Worm (Caenorhabditis elegans) whole organism, L4/young adult: ENCODE data around the gene F20C5.5.
A peak's percentile ranks its signal among the peaks of the same experiment; 100 is the strongest.
"Not testable (repeated sequence)": the region's sequence is repeated elsewhere in the genome, so short reads cannot be mapped to it uniquely, and the experiment has no call there.

Experiments used
- W03F9.2 ChIP-seq: fragments of 150-350 bp; optimal IDR thresholded peaks from 2 replicates; lab custom pipeline; 2014; ENCODE audit warnings: missing biosample characterization, missing genetic modification characterization
- dao-5 ChIP-seq: sonication (generic microtip); optimal IDR thresholded peaks from 2 replicates; lab custom pipeline; 2016; ENCODE audit warnings: missing genotype, missing genetic modification characterization, moderate library complexity, missing compliant biosample characterization
- him-1 ChIP-seq: sonication (generic microtip); optimal IDR thresholded peaks from 2 replicates; lab custom pipeline; 2016; ENCODE audit warnings: missing genotype, missing genetic modification reagents, missing genetic modification characterization, missing compliant biosample characterization

F20C5.5 gene

ce11 chrIV:8769539-8769938 lies at the start of gene F20C5.5:
TSS of gene F20C5.5 (minus strand) at chrIV:8769639.
- TF ChIP-seq him-1: no peak
- TF ChIP-seq dao-5 (tag; lab: Kevin White, UChicago): no peak
- no peak for TF ChIP-seq W03F9.2 (tag; lab: Kevin White, UChicago)

DNA sequence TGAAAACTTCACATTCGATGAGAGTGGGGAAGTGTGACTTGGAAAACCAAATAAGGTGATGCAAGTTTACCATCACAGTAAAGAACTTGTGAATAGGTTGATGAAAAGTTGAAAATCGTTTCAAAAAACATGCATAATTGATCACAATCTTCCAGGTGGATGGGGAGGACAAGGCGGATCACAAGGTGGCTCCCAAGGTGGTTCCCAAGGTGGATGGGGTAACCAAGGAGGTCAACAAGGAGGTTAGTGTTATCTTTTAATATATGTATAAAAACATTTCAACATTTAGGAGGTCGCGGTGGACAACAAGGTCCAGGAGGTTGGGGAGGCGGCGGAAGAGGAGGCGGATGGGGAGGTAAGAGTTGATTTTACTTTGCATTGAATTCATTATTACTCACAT lies 48.2 kb upstream of the F20C5.5 start, which contains the start of gene T28C6.10:
TSS of gene T28C6.10 (plus strand) at position 301 of the 400 bp plus-strand sequence.
- TF ChIP-seq W03F9.2 (tag; lab: Kevin White, UChicago) (no peak), dao-5 (tag; lab: Kevin White, UChicago) (no peak), him-1 (no peak)

DNA sequence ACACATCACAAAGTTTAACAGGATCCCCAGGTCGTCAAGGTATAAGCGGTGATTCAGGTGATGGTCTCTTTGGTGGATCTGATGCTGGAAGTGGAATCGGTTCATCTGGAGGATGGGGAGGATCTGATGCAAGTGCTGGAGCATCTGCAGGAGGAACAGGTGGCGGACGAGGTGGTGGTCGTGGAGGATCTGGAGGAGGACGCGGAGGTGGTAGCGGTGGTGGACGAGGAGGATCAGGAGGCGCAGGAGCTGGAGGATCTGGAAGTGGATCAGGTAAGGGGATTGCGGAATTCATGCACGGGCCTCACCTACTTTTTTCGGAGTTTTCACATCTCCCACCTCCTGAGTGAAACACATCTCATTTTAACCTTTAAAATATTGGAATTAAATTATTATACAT lies 47.2 kb upstream of the F20C5.5 start:
- no peak for TF ChIP-seq him-1
- no peak for TF ChIP-seq dao-5 (tag; lab: Kevin White, UChicago)
- no peak for TF ChIP-seq W03F9.2 (tag; lab: Kevin White, UChicago)

DNA sequence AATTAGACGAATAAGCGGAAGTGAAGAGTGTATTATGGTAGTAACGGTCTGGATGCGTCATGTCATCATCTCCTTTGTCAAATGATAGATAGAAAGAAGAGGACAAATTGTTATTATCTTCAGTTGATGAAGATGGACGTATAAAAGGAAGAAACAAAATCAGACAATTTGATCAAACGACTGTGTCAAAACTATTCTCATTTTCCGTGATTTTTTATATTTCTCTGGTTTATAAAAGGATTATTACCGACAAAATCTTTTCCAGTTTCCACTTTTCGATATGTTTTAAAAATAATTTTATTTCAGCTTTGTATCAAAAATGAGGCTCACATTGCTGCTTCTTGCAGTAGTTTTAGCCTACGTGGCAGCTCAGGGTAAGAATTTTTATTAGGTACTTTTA lies 46.6 kb upstream of the F20C5.5 start, which contains the start of gene grsp-2:
TSS of gene grsp-2 (plus strand) at position 301 of the 400 bp plus-strand sequence.
- no peak for TF ChIP-seq him-1
- TF ChIP-seq W03F9.2 (tag; lab: Kevin White, UChicago): no peak
- TF ChIP-seq dao-5 (tag; lab: Kevin White, UChicago): no peak

ce11 chrIV:8815162-8815561 lies 45.7 kb upstream of the F20C5.5 start:
- TF ChIP-seq him-1 (no peak), W03F9.2 (tag; lab: Kevin White, UChicago) (no peak), dao-5 (tag; lab: Kevin White, UChicago) (no peak)

- TF ChIP-seq him-1 (no peak), dao-5 (tag; lab: Kevin White, UChicago) (no peak), W03F9.2 (tag; lab: Kevin White, UChicago) (no peak)
Measured at ce11 chrIV:8813614-8814013, 44.2 kb upstream of the F20C5.5 start, which contains the start of gene exc-5. TSS of gene exc-5 (minus strand) at chrIV:8813670.

- TF ChIP-seq W03F9.2 (tag; lab: Kevin White, UChicago) (no peak), dao-5 (tag; lab: Kevin White, UChicago) (no peak), him-1 (no peak)
Measured at ce11 chrIV:8807327-8807726, 37.9 kb upstream of the F20C5.5 start.

DNA sequence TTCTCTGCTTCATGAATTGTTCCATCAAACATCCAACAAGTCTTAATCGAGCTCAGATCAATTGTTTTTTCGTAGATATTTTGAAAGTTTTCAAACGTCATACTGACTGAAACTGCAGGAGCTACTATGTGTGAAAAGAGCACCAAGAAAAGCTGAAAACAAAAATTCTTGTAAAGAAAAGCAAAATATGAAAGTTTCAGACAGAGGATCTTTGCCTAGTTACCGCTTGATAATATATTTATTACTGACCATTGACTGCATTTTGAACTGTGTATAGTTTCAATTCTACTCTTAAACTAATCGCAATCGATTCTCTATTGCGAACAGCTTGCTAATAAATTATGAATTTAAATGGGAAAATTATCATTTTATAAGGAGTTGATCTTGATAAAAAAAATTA lies 28.8 kb upstream of the F20C5.5 start, which contains the start of gene clec-182:
TSS of gene clec-182 (minus strand) at position 101 of the 400 bp plus-strand sequence.
- TF ChIP-seq W03F9.2 (tag; lab: Kevin White, UChicago) (no peak), him-1 (no peak), dao-5 (tag; lab: Kevin White, UChicago) (no peak)

DNA sequence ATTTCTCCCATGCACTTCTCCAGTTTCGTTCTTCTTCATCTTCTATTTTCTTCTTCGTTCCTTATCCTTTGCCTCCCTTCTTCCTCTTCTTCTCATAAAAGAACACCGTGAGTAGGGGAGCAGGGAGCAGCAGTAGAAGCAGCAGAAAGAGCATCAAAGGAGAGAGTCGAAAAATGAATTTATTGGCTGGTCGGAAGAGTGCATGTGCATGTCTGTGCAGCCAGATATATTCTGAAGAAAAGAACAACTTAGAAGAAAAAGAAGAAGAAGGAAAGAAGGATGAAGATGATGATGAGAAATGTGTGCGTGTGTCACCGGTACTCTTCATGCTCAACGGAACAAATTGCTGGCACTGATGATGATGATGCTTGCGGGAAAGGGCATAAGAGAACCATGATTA lies 26.8 kb upstream of the F20C5.5 start:
- peak; percentile 73 for TF ChIP-seq him-1
- no peak for TF ChIP-seq dao-5 (tag; lab: Kevin White, UChicago)
- no peak for TF ChIP-seq W03F9.2 (tag; lab: Kevin White, UChicago)

- no peak for TF ChIP-seq dao-5 (tag; lab: Kevin White, UChicago)
- TF ChIP-seq W03F9.2 (tag; lab: Kevin White, UChicago): peak; percentile 67
- TF ChIP-seq him-1: peak; percentile 90
Measured at ce11 chrIV:8794895-8795665, 25.6 kb upstream of the F20C5.5 start.

ce11 chrIV:8793223-8793622 lies 23.8 kb upstream of the F20C5.5 start:
- TF ChIP-seq him-1 (no peak), dao-5 (tag; lab: Kevin White, UChicago) (no peak), W03F9.2 (tag; lab: Kevin White, UChicago) (peak; percentile 39)

DNA sequence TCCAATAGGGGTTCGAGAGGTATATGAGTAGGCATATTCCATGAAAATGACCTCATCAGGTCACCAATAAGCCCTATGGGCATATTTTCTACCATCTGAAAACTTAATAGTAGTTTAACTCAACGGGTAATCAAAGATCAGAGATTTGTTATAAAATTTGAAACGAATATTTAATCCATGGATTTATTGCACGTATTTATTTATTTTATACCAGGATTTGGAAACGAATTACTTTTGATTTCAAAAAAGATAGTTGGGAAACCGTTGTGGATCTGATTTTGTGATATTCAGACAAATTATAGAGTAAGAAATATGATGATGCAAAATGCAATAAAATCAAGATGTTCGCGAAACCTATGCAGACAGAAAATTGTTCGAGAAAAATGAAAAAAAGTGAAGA lies 23.4 kb upstream of the F20C5.5 start, which contains the start of gene C33D9.3:
TSS of gene C33D9.3 (minus strand) at position 101 of the 400 bp plus-strand sequence.
- no peak for TF ChIP-seq dao-5 (tag; lab: Kevin White, UChicago)
- TF ChIP-seq W03F9.2 (tag; lab: Kevin White, UChicago): no peak
- no peak for TF ChIP-seq him-1

- no peak for TF ChIP-seq W03F9.2 (tag; lab: Kevin White, UChicago)
Measured at ce11 chrIV:8790144-8790543, 20.7 kb upstream of the F20C5.5 start, which contains the start of gene sru-35. TSS of gene sru-35 (minus strand) at chrIV:8790244.

DNA sequence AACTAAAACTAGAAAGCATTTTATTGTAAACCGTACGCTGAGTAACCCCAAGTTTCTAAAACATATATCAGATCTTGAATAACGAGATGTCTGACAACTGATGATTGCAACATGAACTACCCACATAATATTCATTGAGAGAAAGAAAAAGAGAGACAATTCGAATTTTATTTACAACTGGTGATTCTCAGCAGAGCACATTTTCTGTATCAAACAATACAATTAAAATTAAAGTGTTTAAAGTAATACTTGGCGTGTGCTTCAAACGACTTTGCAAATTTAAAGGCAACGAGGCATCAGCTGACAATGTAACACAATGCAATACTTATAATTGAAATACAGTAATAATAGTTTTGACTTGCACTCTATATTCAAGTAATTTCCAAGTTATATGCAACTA lies 18.6 kb upstream of the F20C5.5 start, which contains the start of gene C33D9.10:
TSS of gene C33D9.10 (minus strand) at position 101 of the 400 bp plus-strand sequence.
- not testable (repeated sequence) for TF ChIP-seq him-1; W03F9.2 (tag; lab: Kevin White, UChicago); dao-5 (tag; lab: Kevin White, UChicago)
